Worm (Caenorhabditis elegans) whole organism, young adult: Measurements from ENCODE around the gene cyb-3.

Source experiments
- Y95B8A.8 ChIP-seq: fragments of 200-800 bp; sonication (Bioruptor generic); IDR thresholded peaks from 2 replicates; pipeline ENCODE4 v1.3.6; 2022; ENCODE audit warnings: missing genetic modification reagents, missing genetic modification characterization, missing compliant biosample characterization
- aptf-3 ChIP-seq: fragments of 200-800 bp; sonication (Bioruptor generic); IDR thresholded peaks from 2 replicates; pipeline ENCODE4 v1.3.6; 2022; ENCODE audit warnings: missing genetic modification characterization, missing compliant biosample characterization
- die-1 ChIP-seq: sonication (generic microtip); optimal IDR thresholded peaks from 2 replicates; lab custom pipeline; 2016; ENCODE audit warnings: missing genotype, mild to moderate bottlenecking, missing genetic modification characterization, missing compliant biosample characterization
- madf-8 ChIP-seq: fragments of 200-800 bp; sonication (Bioruptor generic); conservative IDR thresholded peaks from 2 replicates; pipeline ENCODE4 v1.3.6; 2022; ENCODE audit warnings: missing genetic modification reagents, missing genetic modification characterization, missing compliant biosample characterization
- nhr-27 ChIP-seq: fragments of 200-800 bp; sonication (Bioruptor generic); optimal IDR thresholded peaks from 2 replicates; lab custom pipeline; 2018; ENCODE audit warnings: mild to moderate bottlenecking, missing genetic modification characterization, moderate library complexity, missing compliant biosample characterization
- pha-4 ChIP-seq: fragments of 150-350 bp; sonication (generic microtip); optimal IDR thresholded peaks from 2 replicates; lab custom pipeline; 2014; ENCODE audit warnings: missing biosample characterization, missing genetic modification reagents, missing genetic modification characterization
- rcor-1 ChIP-seq: fragments of 200-800 bp; sonication (Bioruptor generic); IDR thresholded peaks from 2 replicates; pipeline ENCODE4 v1.3.6; 2022; ENCODE audit warnings: missing genetic modification reagents, missing genetic modification characterization, missing compliant biosample characterization
- repo-1 ChIP-seq: sonication (generic microtip); optimal IDR thresholded peaks from 2 replicates; lab custom pipeline; 2017; ENCODE audit warnings: mild to moderate bottlenecking, missing genetic modification characterization, missing compliant biosample characterization
- ztf-28 ChIP-seq: fragments of 200-800 bp; sonication (Bioruptor generic); IDR thresholded peaks from 2 replicates; pipeline ENCODE4 v1.3.6; 2022; ENCODE audit warnings: missing genetic modification reagents, missing genetic modification characterization, missing compliant biosample characterization

DNA sequence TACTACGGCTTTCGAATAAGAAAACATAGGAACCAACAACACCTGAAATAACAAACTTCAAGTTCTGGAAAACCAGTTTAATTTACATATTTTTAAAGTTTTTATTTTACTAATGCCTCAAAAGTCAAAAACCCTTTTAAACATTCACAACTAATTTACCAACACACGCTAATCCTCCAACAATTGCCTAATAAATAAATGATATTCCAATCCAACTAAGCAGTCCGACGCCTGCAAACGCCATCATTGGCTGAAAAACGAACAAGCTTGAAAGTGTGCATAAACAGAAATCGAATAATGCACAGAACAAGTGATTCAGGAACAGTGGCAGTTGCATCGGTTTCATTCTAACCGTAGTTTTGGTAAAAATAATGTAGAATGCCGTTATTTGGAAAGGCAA, 27.7 kb upstream of the cyb-3 start:
- TF ChIP-seq pha-4 (no peak), rcor-1 (GFP tag; lab: Robert Waterston, UW) (no peak), repo-1 (tag; lab: Kevin White, UChicago) (no peak), Y95B8A.8 (no peak), ztf-28 (GFP tag; lab: Robert Waterston, UW) (no peak), madf-8 (GFP tag; lab: Robert Waterston, UW) (no peak), aptf-3 (no peak), die-1 (no peak), nhr-27 (tag; lab: Kevin White, UChicago) (no peak)
